Worm (Caenorhabditis elegans) whole organism, young adult: ENCODE results near the gene F46H5.5.

Experiments used
- B0019.2 ChIP-seq: fragments of 200-800 bp; sonication (Bioruptor generic); conservative IDR thresholded peaks from 2 replicates; pipeline ENCODE4 v1.3.6; 2022; ENCODE audit warnings: missing genetic modification reagents, missing genetic modification characterization, missing compliant biosample characterization
- C17E4.6 ChIP-seq: fragments of 200-800 bp; sonication (Bioruptor generic); IDR thresholded peaks from 2 replicates; pipeline ENCODE4 v1.3.6; 2022; ENCODE audit warnings: missing genetic modification reagents, missing genetic modification characterization, missing compliant biosample characterization
- D2030.7 ChIP-seq: fragments of 200-800 bp; sonication (Bioruptor generic); IDR thresholded peaks from 2 replicates; pipeline ENCODE4 v1.3.6; 2022; ENCODE audit warnings: missing genetic modification reagents, missing genetic modification characterization, missing compliant biosample characterization
- F10E7.11 ChIP-seq: sonication (generic microtip); optimal IDR thresholded peaks from 2 replicates; lab custom pipeline; 2017; ENCODE audit warnings: mild to moderate bottlenecking, missing genetic modification characterization, moderate library complexity, missing compliant biosample characterization
- F22D6.2 ChIP-seq: sonication (generic microtip); optimal IDR thresholded peaks from 2 replicates; lab custom pipeline; 2016; ENCODE audit warnings: mild to moderate bottlenecking, missing genetic modification characterization, missing compliant biosample characterization
- F33H1.4 ChIP-seq: fragments of 200-800 bp; sonication (Bioruptor generic); IDR thresholded peaks from 2 replicates; pipeline ENCODE4 v1.3.6; 2022; ENCODE audit warnings: missing genetic modification reagents, missing genetic modification characterization, missing compliant biosample characterization
- F37B4.10 ChIP-seq: fragments of 200-800 bp; sonication (Bioruptor generic); IDR thresholded peaks from 2 replicates; pipeline ENCODE4 v1.3.6; 2022; ENCODE audit warnings: missing genetic modification characterization, missing compliant biosample characterization
- F52B5.7 ChIP-seq: sonication (generic microtip); optimal IDR thresholded peaks from 2 replicates; lab custom pipeline; 2016; ENCODE audit warnings: mild to moderate bottlenecking, missing genetic modification characterization, missing compliant biosample characterization
- F55B11.4 ChIP-seq: sonication (generic microtip); optimal IDR thresholded peaks from 2 replicates; lab custom pipeline; 2016; ENCODE audit warnings: missing compliant biosample characterization, missing genetic modification characterization, borderline replicate concordance; ENCODE audit not compliant: insufficient read depth
- Y53F4B.3 ChIP-seq: fragments of 200-800 bp; sonication (Bioruptor generic); IDR thresholded peaks from 2 replicates; pipeline ENCODE4 v1.3.6; 2022; ENCODE audit warnings: missing genetic modification reagents, missing genetic modification characterization, missing compliant biosample characterization
- Y67H2A.10 ChIP-seq: fragments of 200-800 bp; sonication (Bioruptor generic); conservative IDR thresholded peaks from 2 replicates; pipeline ENCODE4 v1.3.6; 2022; ENCODE audit warnings: missing genetic modification reagents, missing genetic modification characterization, missing compliant biosample characterization
- Y95B8A.8 ChIP-seq: fragments of 200-800 bp; sonication (Bioruptor generic); IDR thresholded peaks from 2 replicates; pipeline ENCODE4 v1.3.6; 2022; ENCODE audit warnings: missing genetic modification reagents, missing genetic modification characterization, missing compliant biosample characterization
- ama-1 ChIP-seq, 3 experiments: fragments of 150-350 bp in 1 of 3; sonication (generic microtip) in 2 of 3; optimal IDR thresholded peaks; 2 replicates each; lab custom pipeline; 2014 to 2018; ENCODE audit warnings: missing biosample characterization in 2 of 3, missing genetic modification characterization in 2 of 3, missing genetic modification reagents in 2 of 3
- aptf-2 ChIP-seq: fragments of 200-800 bp; sonication (Bioruptor generic); conservative IDR thresholded peaks from 2 replicates; pipeline ENCODE4 v1.3.6; 2022; ENCODE audit warnings: missing genetic modification reagents, missing genetic modification characterization, missing compliant biosample characterization
- aptf-3 ChIP-seq: fragments of 200-800 bp; sonication (Bioruptor generic); IDR thresholded peaks from 2 replicates; pipeline ENCODE4 v1.3.6; 2022; ENCODE audit warnings: missing genetic modification characterization, missing compliant biosample characterization
- attf-3 ChIP-seq: fragments of 200-800 bp; sonication (Bioruptor generic); conservative IDR thresholded peaks from 2 replicates; pipeline ENCODE4 v1.3.6; 2022; ENCODE audit warnings: missing genetic modification reagents, missing genetic modification characterization, missing compliant biosample characterization
- attf-5 ChIP-seq: fragments of 200-800 bp; sonication (Bioruptor generic); optimal IDR thresholded peaks from 2 replicates; lab custom pipeline; 2018; ENCODE audit warnings: mild to moderate bottlenecking, missing genetic modification characterization, missing compliant biosample characterization
- bed-1 ChIP-seq: fragments of 200-800 bp; sonication (Bioruptor generic); IDR thresholded peaks from 2 replicates; pipeline ENCODE4 v1.3.6; 2022; ENCODE audit warnings: missing genetic modification reagents, missing genetic modification characterization, missing compliant biosample characterization
- ccch-3 ChIP-seq: fragments of 200-800 bp; sonication (Bioruptor generic); optimal IDR thresholded peaks from 2 replicates; lab custom pipeline; 2018; ENCODE audit warnings: mild to moderate bottlenecking, missing genetic modification characterization, missing compliant biosample characterization
- cebp-1 ChIP-seq, 2 experiments: fragments of 200-800 bp in 1 of 2; sonication (Bioruptor generic) in 1 of 2; sonication (generic microtip) in 1 of 2; IDR thresholded peaks in 1 of 2; optimal IDR thresholded peaks in 1 of 2; 2 replicates each; pipeline versions ENCODE4 v1.3.6 to Lab custom; 2017 to 2022; ENCODE audit warnings: missing compliant biosample characterization in 2 of 2, missing genetic modification characterization in 2 of 2, mild to moderate bottlenecking in 1 of 2, missing genetic modification reagents in 1 of 2, moderate library complexity in 1 of 2
- ceh-91 ChIP-seq: fragments of 200-800 bp; sonication (Bioruptor generic); IDR thresholded peaks from 2 replicates; pipeline ENCODE4 v1.3.6; 2022; ENCODE audit warnings: missing genetic modification reagents, missing genetic modification characterization, missing compliant biosample characterization
- dpff-1 ChIP-seq: sonication (generic microtip); optimal IDR thresholded peaks from 2 replicates; lab custom pipeline; 2017; ENCODE audit warnings: mild to moderate bottlenecking, missing genetic modification characterization, missing compliant biosample characterization
- dpl-1 ChIP-seq: fragments of 150-350 bp; optimal IDR thresholded peaks from 2 replicates; lab custom pipeline; 2014; ENCODE audit warnings: missing biosample characterization, missing genetic modification reagents, missing genetic modification characterization
- egl-18 ChIP-seq: fragments of 200-800 bp; sonication (Bioruptor generic); IDR thresholded peaks from 2 replicates; pipeline ENCODE4 v1.3.6; 2022; ENCODE audit warnings: missing genetic modification reagents, missing genetic modification characterization, missing compliant biosample characterization
- ekl-4 ChIP-seq: fragments of 200-800 bp; sonication (Bioruptor generic); IDR thresholded peaks from 2 replicates; pipeline ENCODE4 v1.3.6; 2022; ENCODE audit warnings: missing genetic modification reagents, missing genetic modification characterization, missing compliant biosample characterization
- gei-17 ChIP-seq: fragments of 200-800 bp; sonication (Bioruptor generic); optimal IDR thresholded peaks from 2 replicates; lab custom pipeline; 2018; ENCODE audit warnings: mild to moderate bottlenecking, missing genetic modification characterization, missing compliant biosample characterization
- hlh-12 ChIP-seq: sonication (generic microtip); optimal IDR thresholded peaks from 2 replicates; lab custom pipeline; 2016; ENCODE audit warnings: missing genetic modification characterization, missing compliant biosample characterization
- hlh-26 ChIP-seq: fragments of 200-800 bp; sonication (Bioruptor generic); conservative IDR thresholded peaks from 2 replicates; pipeline ENCODE4 v1.3.6; 2022; ENCODE audit warnings: missing genetic modification reagents, missing genetic modification characterization, missing compliant biosample characterization
- let-607 ChIP-seq, 2 experiments: fragments of 200-800 bp in 1 of 2; sonication (Bioruptor generic) in 1 of 2; sonication (generic microtip) in 1 of 2; optimal IDR thresholded peaks; 2 replicates each; lab custom pipeline; 2016 to 2018; ENCODE audit warnings: mild to moderate bottlenecking in 2 of 2, missing compliant biosample characterization in 2 of 2, missing genetic modification characterization in 2 of 2, moderate library complexity in 2 of 2, missing genotype in 1 of 2
- lin-35 ChIP-seq, 3 experiments: fragments of 150-350 bp in 2 of 3; sonication (generic microtip) in 1 of 3; optimal IDR thresholded peaks; 2 replicates each; lab custom pipeline; 2014 to 2018; ENCODE audit warnings: missing biosample characterization in 3 of 3, missing genetic modification characterization in 3 of 3, missing genetic modification reagents in 3 of 3
- madf-6 ChIP-seq: fragments of 200-800 bp; sonication (Bioruptor generic); IDR thresholded peaks from 2 replicates; pipeline ENCODE4 v1.3.6; 2022; ENCODE audit warnings: missing genetic modification reagents, missing genetic modification characterization, missing compliant biosample characterization
- madf-8 ChIP-seq: fragments of 200-800 bp; sonication (Bioruptor generic); conservative IDR thresholded peaks from 2 replicates; pipeline ENCODE4 v1.3.6; 2022; ENCODE audit warnings: missing genetic modification reagents, missing genetic modification characterization, missing compliant biosample characterization
- mcd-1 ChIP-seq: fragments of 200-800 bp; sonication (Bioruptor generic); IDR thresholded peaks from 2 replicates; pipeline ENCODE4 v1.3.6; 2022; ENCODE audit warnings: missing genetic modification reagents, missing genetic modification characterization, missing compliant biosample characterization
- nfya-2 ChIP-seq: fragments of 200-800 bp; sonication (Bioruptor generic); IDR thresholded peaks from 2 replicates; pipeline ENCODE4 v1.3.6; 2022; ENCODE audit warnings: missing genetic modification reagents, missing genetic modification characterization, missing compliant biosample characterization
- nfyb-1 ChIP-seq: fragments of 200-800 bp; sonication (Bioruptor generic); IDR thresholded peaks from 2 replicates; pipeline ENCODE4 v1.3.6; 2022; ENCODE audit warnings: missing genetic modification reagents, missing genetic modification characterization, missing compliant biosample characterization
- pha-4 ChIP-seq: fragments of 150-350 bp; sonication (generic microtip); optimal IDR thresholded peaks from 2 replicates; lab custom pipeline; 2014; ENCODE audit warnings: missing biosample characterization, missing genetic modification reagents, missing genetic modification characterization
- snpc-3.4 ChIP-seq: sonication (generic microtip); optimal IDR thresholded peaks from 2 replicates; lab custom pipeline; 2017; ENCODE audit warnings: missing genetic modification characterization, mild to moderate bottlenecking, missing compliant biosample characterization, antibody characterized with exemption, moderate library complexity, missing genotype, missing genetic modification reagents
- snpc-4 ChIP-seq, 5 experiments: fragments of 150-350 bp in 1 of 5; sonication (generic microtip) in 4 of 5; optimal IDR thresholded peaks; 2 replicates each; lab custom pipeline; 2014 to 2018; ENCODE audit warnings: missing genetic modification characterization in 5 of 5, missing biosample characterization in 3 of 5, antibody characterized with exemption in 2 of 5, mild to moderate bottlenecking in 2 of 5, missing compliant biosample characterization in 2 of 5, missing genotype in 2 of 5, moderate library complexity in 2 of 5, missing genetic modification reagents in 1 of 5
- tbp1 ChIP-seq: fragments of 200-800 bp; sonication (Bioruptor generic); optimal IDR thresholded peaks from 2 replicates; lab custom pipeline; 2018; ENCODE audit warnings: mild to moderate bottlenecking, missing genetic modification characterization, missing compliant biosample characterization
- unc-130 ChIP-seq: sonication (generic microtip); optimal IDR thresholded peaks from 2 replicates; lab custom pipeline; 2016; ENCODE audit warnings: missing genetic modification reagents, missing genetic modification characterization, missing compliant biosample characterization
- zfh-2 ChIP-seq: fragments of 200-800 bp; sonication (Bioruptor generic); conservative IDR thresholded peaks from 2 replicates; pipeline ENCODE4 v1.3.6; 2022; ENCODE audit warnings: missing genetic modification reagents, missing genetic modification characterization, missing compliant biosample characterization
- ztf-26 ChIP-seq: sonication (generic microtip); optimal IDR thresholded peaks from 2 replicates; lab custom pipeline; 2017; ENCODE audit warnings: missing genetic modification characterization, missing compliant biosample characterization
- ztf-28 ChIP-seq: fragments of 200-800 bp; sonication (Bioruptor generic); IDR thresholded peaks from 2 replicates; pipeline ENCODE4 v1.3.6; 2022; ENCODE audit warnings: missing genetic modification reagents, missing genetic modification characterization, missing compliant biosample characterization
- ztf-3 ChIP-seq: fragments of 200-800 bp; sonication (Bioruptor generic); optimal IDR thresholded peaks from 2 replicates; lab custom pipeline; 2018; ENCODE audit warnings: mild to moderate bottlenecking, missing genetic modification characterization, missing compliant biosample characterization
- ztf-6 ChIP-seq: fragments of 200-800 bp; sonication (Bioruptor generic); IDR thresholded peaks from 2 replicates; pipeline ENCODE4 v1.3.6; 2022; ENCODE audit warnings: missing genetic modification reagents, missing genetic modification characterization, missing compliant biosample characterization

F46H5.5 gene

DNA sequence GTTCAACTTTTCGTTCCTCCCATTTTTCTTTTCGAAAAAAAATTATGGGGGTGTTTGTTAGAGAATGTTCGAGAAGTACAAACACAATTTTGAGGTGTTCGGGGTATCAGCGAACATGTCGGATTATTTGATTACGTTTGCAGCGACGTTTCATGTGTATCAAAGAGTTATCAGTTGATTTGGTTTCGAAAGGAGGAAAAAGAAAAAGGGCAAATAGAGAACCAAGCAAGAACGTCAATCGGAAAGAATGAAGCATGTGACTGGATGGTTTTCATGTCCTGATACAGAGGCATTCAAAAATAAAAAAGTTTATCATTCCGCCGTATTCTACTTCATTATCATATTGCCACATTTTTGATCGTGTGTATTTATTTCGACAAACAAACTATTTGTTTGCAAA, 12.0 kb downstream of the F46H5.5 start (continued):
- TF ChIP-seq pha-4 (tag; lab: Kevin White, UChicago) (peak; percentile 65), B0019.2 (GFP tag; lab: Robert Waterston, UW) (no peak), attf-5 (peak; percentile 13)
- TF ChIP-seq, all 124 proteins: peak for 18

DNA sequence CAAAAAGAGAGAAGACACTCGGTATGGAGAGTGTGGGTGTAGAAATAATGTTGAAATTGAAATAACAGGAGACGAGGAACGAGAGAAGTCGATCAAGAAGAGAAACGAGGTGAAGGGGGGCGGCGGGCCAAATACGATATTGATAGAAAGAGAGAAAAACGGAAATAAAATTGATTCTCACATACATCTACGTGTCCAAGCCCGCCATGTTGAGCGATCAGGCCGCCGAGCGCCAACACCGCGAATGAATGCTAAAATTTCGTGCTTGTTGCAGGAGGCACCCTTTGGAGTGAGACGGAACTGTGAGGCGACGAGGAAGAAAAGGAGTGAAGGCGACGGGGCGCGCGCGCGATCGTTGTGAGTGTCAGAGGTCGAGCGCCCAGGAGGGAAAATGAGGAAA, 13.9 kb downstream of the F46H5.5 start, which contains the start of gene F46H5.7:
Gene F46H5.7, minus strand, starts transcription at position 106 of the 400 bp plus-strand sequence.
- no peak for TF ChIP-seq ztf-28 (GFP tag; lab: Robert Waterston, UW)
- TF ChIP-seq Y67H2A.10: no peak
- TF ChIP-seq B0019.2 (GFP tag; lab: Robert Waterston, UW): 0 out of 2 replicates have a peak, but pooled peaks have one; percentile 2
- TF ChIP-seq F22D6.2: no peak
- TF ChIP-seq pha-4 (tag; lab: Kevin White, UChicago): no peak
- TF ChIP-seq ztf-26 (tag; lab: Kevin White, UChicago): no peak
- TF ChIP-seq dpff-1 (tag; lab: Kevin White, UChicago): no peak
- TF ChIP-seq madf-6 (GFP tag; lab: Robert Waterston, UW): no peak
- TF ChIP-seq dpl-1 (GFP tag; lab: Kevin White, UChicago): no peak
- TF ChIP-seq F10E7.11: no peak
- no peak for TF ChIP-seq tbp1 (GFP tag; lab: Kevin White, UChicago)
- no peak for TF ChIP-seq snpc-3.4 (tag; lab: Kevin White, UChicago)
- no peak for TF ChIP-seq snpc-4 (GFP tag; optimal IDR thresholded peaks at IDR 0.05; lab: Kevin White, UChicago)
- TF ChIP-seq snpc-4 (tag; optimal IDR thresholded peaks at IDR 0.05; lab: Kevin White, UChicago): no peak
- TF ChIP-seq Y95B8A.8 (GFP tag; lab: Robert Waterston, UW): no peak
- TF ChIP-seq F33H1.4: no peak
- TF ChIP-seq madf-8: no peak
- TF ChIP-seq cebp-1 (GFP tag; IDR thresholded peaks at IDR 0.05; lab: Robert Waterston, UW): no peak
- TF ChIP-seq cebp-1 (tag; optimal IDR thresholded peaks at IDR 0.05; lab: Kevin White, UChicago): peak; percentile 44
- TF ChIP-seq D2030.7 (GFP tag; lab: Robert Waterston, UW): no peak
- TF ChIP-seq bed-1 (GFP tag; lab: Robert Waterston, UW): no peak
- TF ChIP-seq egl-18 (GFP tag; lab: Robert Waterston, UW): no peak
- TF ChIP-seq ccch-3 (GFP tag; lab: Kevin White, UChicago): no peak
- no peak for TF ChIP-seq ekl-4 (GFP tag; lab: Robert Waterston, UW)
- TF ChIP-seq Y53F4B.3 (GFP tag; lab: Robert Waterston, UW): no peak
- TF ChIP-seq aptf-3: no peak
- no peak for TF ChIP-seq gei-17 (GFP tag; lab: Kevin White, UChicago)
- peak; percentile 43; the same call in 1 of the 2 replicates for TF ChIP-seq nfyb-1 (GFP tag; lab: Robert Waterston, UW)
- no peak for TF ChIP-seq aptf-2
- TF ChIP-seq attf-3: no peak
- no peak for TF ChIP-seq F37B4.10 (GFP tag; lab: Robert Waterston, UW)
- TF ChIP-seq hlh-12 (tag; lab: Kevin White, UChicago): no peak
- TF ChIP-seq ceh-91 (GFP tag; lab: Robert Waterston, UW): no peak
- TF ChIP-seq lin-35 (GFP tag; optimal IDR thresholded peaks at IDR 0.05; lab: Kevin White, UChicago): no peak
- no peak for TF ChIP-seq unc-130 (GFP tag; lab: Kevin White, UChicago)
- no peak for TF ChIP-seq C17E4.6 (GFP tag; lab: Robert Waterston, UW)
- peak; percentile 25 to 31 for TF ChIP-seq let-607 (tag; optimal IDR thresholded peaks at IDR 0.05; lab: Kevin White, UChicago)
- no peak for TF ChIP-seq ztf-6 (GFP tag; lab: Robert Waterston, UW)
- no peak for TF ChIP-seq nfya-2 (GFP tag; lab: Robert Waterston, UW)
- no peak for TF ChIP-seq hlh-26
- no peak for TF ChIP-seq ztf-3 (GFP tag; lab: Kevin White, UChicago)
- no peak for TF ChIP-seq F52B5.7 (tag; lab: Kevin White, UChicago)
- TF ChIP-seq zfh-2 (GFP tag; lab: Robert Waterston, UW): peak; percentile 92
- TF ChIP-seq F55B11.4 (tag; lab: Kevin White, UChicago): no peak
- no peak for TF ChIP-seq ama-1 (optimal IDR thresholded peaks at IDR 0.05; lab: Kevin White, UChicago)
- no peak for TF ChIP-seq ama-1 (GFP tag; optimal IDR thresholded peaks at IDR 0.05; lab: Kevin White, UChicago)
- TF ChIP-seq mcd-1 (GFP tag; lab: Robert Waterston, UW): no peak
